Worm (Caenorhabditis elegans): Measurements from ENCODE around the gene F29F11.20.

F29F11.20 gene

ce11 chrV:10719019-10719832, 31.5 kb downstream of the F29F11.20 start:
- TF ChIP-seq nhr-77 (tag; optimal IDR thresholded peaks at IDR 0.05) = no peak
- TF ChIP-seq rnt-1 (tag; optimal IDR thresholded peaks at IDR 0.05) = peak; percentile 82
- TF ChIP-seq efl-1 (optimal IDR thresholded peaks at IDR 0.05) = no peak
- peak in 1 of 2 experiments; percentile 59 for TF ChIP-seq efl-1 (GFP tag; optimal IDR thresholded peaks at IDR 0.05 in 1 of 2)
- no peak for TF ChIP-seq pag-3 (tag; optimal IDR thresholded peaks at IDR 0.05; ENCODE audit: borderline replicate concordance, insufficient read depth)
- TF ChIP-seq dsc-1 (tag; optimal IDR thresholded peaks at IDR 0.05) = peak; percentile 24
- TF ChIP-seq hlh-4 (tag; optimal IDR thresholded peaks at IDR 0.05) = no peak
- peak; percentile 31 for TF ChIP-seq egl-13 (tag; optimal IDR thresholded peaks at IDR 0.05)
- TF ChIP-seq mdl-1 (tag; optimal IDR thresholded peaks at IDR 0.05) = peak in 1 of 2 experiments; percentile 24
- TF ChIP-seq fkh-8 (tag; optimal IDR thresholded peaks at IDR 0.05) = peak; percentile 8
- peak; percentile 64 for TF ChIP-seq lin-14 (GFP tag; optimal IDR thresholded peaks at IDR 0.05)
- TF ChIP-seq lsy-2 (tag; optimal IDR thresholded peaks at IDR 0.05) = peak in 1 of 2 experiments; percentile 44
- TF ChIP-seq lin-35 (GFP tag; optimal IDR thresholded peaks at IDR 0.05) = peak in 1 of 2 experiments; percentile 10
- no peak for TF ChIP-seq lin-13 (GFP tag; optimal IDR thresholded peaks at IDR 0.05)
- no peak for TF ChIP-seq pax-3 (tag; optimal IDR thresholded peaks at IDR 0.05)
- TF ChIP-seq lin-39 (tag; optimal IDR thresholded peaks at IDR 0.05) = peak; percentile 54
- peak; percentile 14 for TF ChIP-seq xbp-1 (tag; optimal IDR thresholded peaks at IDR 0.05)
- no peak for TF ChIP-seq fkh-10 (GFP tag; optimal IDR thresholded peaks at IDR 0.05)
- peak; percentile 16 for TF ChIP-seq ama-1 (optimal IDR thresholded peaks at IDR 0.05)
- TF ChIP-seq snu-23 (GFP tag; optimal IDR thresholded peaks at IDR 0.05) = peak; percentile 21
- peak; percentile 25 for TF ChIP-seq nhr-47 (tag; optimal IDR thresholded peaks at IDR 0.05)
- TF ChIP-seq elt-2 (tag; optimal IDR thresholded peaks at IDR 0.05) = no peak
- peak; percentile 65 for TF ChIP-seq nhr-71 (tag; optimal IDR thresholded peaks at IDR 0.05)
- TF ChIP-seq C16A3.4 (tag; optimal IDR thresholded peaks at IDR 0.05) = peak; percentile 31
- peak; percentile 40 for TF ChIP-seq unc-130 (tag; optimal IDR thresholded peaks at IDR 0.05)
- TF ChIP-seq nhr-19 (GFP tag; conservative IDR thresholded peaks at IDR 0.05) = peak; percentile 52
- no peak for TF ChIP-seq ztf-11 (tag; optimal IDR thresholded peaks at IDR 0.05)
- no peak for TF ChIP-seq sox-4 (tag; optimal IDR thresholded peaks at IDR 0.05)
- TF ChIP-seq skn-1 (tag; optimal IDR thresholded peaks at IDR 0.05) = peak; percentile 6
- TF ChIP-seq unc-86 (tag; optimal IDR thresholded peaks at IDR 0.05) = no peak
- TF ChIP-seq dpl-1 (GFP tag; optimal IDR thresholded peaks at IDR 0.05) = no peak
- TF ChIP-seq aly-2 (tag; optimal IDR thresholded peaks at IDR 0.05) = no peak
- peak; percentile 12 for TF ChIP-seq sup-37 (GFP tag; optimal IDR thresholded peaks at IDR 0.05)

- no peak for TF ChIP-seq mab-9 (GFP tag; IDR thresholded peaks at IDR 0.05)
- no peak for TF ChIP-seq ces-1 (GFP tag; optimal IDR thresholded peaks at IDR 0.05)
- peak; percentile 76 for TF ChIP-seq pax-3 (tag; optimal IDR thresholded peaks at IDR 0.05)
- TF ChIP-seq zag-1 (tag; optimal IDR thresholded peaks at IDR 0.05) = no peak
- no peak for TF ChIP-seq ceh-82 (tag; optimal IDR thresholded peaks at IDR 0.05)
- peak; percentile 85 for TF ChIP-seq snu-23 (GFP tag; optimal IDR thresholded peaks at IDR 0.05)
- TF ChIP-seq tbx-2 (tag; optimal IDR thresholded peaks at IDR 0.05) = peak; percentile 84
- no peak for TF ChIP-seq C34B4.2 (tag; optimal IDR thresholded peaks at IDR 0.05)
- TF ChIP-seq nhr-12 (tag; optimal IDR thresholded peaks at IDR 0.05) = no peak
- peak; percentile 59 for TF ChIP-seq mep-1 (tag; optimal IDR thresholded peaks at IDR 0.05)
- peak; percentile 36 for TF ChIP-seq skn-1 (tag; optimal IDR thresholded peaks at IDR 0.05)
- TF ChIP-seq alr-1 (tag; optimal IDR thresholded peaks at IDR 0.05; ENCODE audit: borderline replicate concordance) = no peak
- peak; percentile 86 for TF ChIP-seq unc-130 (tag; optimal IDR thresholded peaks at IDR 0.05)
- TF ChIP-seq blmp-1 (tag; optimal IDR thresholded peaks at IDR 0.05) = peak; percentile 95
- no peak for TF ChIP-seq ceh-90 (tag; optimal IDR thresholded peaks at IDR 0.05)
- TF ChIP-seq snpc-4 (tag; optimal IDR thresholded peaks at IDR 0.05) = peak; percentile 66
- peak; percentile 92 for TF ChIP-seq lin-14 (GFP tag; optimal IDR thresholded peaks at IDR 0.05)
- no peak for TF ChIP-seq pag-3 (tag; optimal IDR thresholded peaks at IDR 0.05; ENCODE audit: borderline replicate concordance, insufficient read depth)
- peak; percentile 20 for TF ChIP-seq lin-39 (tag; optimal IDR thresholded peaks at IDR 0.05)
- TF ChIP-seq unc-30 (tag; optimal IDR thresholded peaks at IDR 0.05) = no peak
- TF ChIP-seq ceh-63 (GFP tag; optimal IDR thresholded peaks at IDR 0.05) = no peak
- TF ChIP-seq lsy-2 (tag; optimal IDR thresholded peaks at IDR 0.05) = peak; percentile 50 to 90
- TF ChIP-seq aly-2 (tag; optimal IDR thresholded peaks at IDR 0.05) = no peak
- TF ChIP-seq ztf-11 (tag; optimal IDR thresholded peaks at IDR 0.05) = no peak
- TF ChIP-seq tlp-1 (tag; optimal IDR thresholded peaks at IDR 0.05) = no peak
- TF ChIP-seq nhr-90 (tag; optimal IDR thresholded peaks at IDR 0.05; ENCODE audit: poor library complexity) = peak; percentile 76
- TF ChIP-seq aha-1 (tag; optimal IDR thresholded peaks at IDR 0.05) = peak; percentile 32
- peak; percentile 67 for TF ChIP-seq nhr-47 (tag; optimal IDR thresholded peaks at IDR 0.05)
- TF ChIP-seq unc-86 (tag; optimal IDR thresholded peaks at IDR 0.05) = no peak
Measured at ce11 chrV:10719833-10720170, 32.1 kb downstream of the F29F11.20 start.

Data from whole organism, L1 larva.